Worm (Caenorhabditis elegans): Measurements from ENCODE around the gene C31H2.14.

ce11 chrX:5105703-5106102 is 42.3 kb upstream of the C31H2.14 start:
- TF ChIP-seq nfya-1 (tag; optimal IDR thresholded peaks at IDR 0.05; ENCODE audit: borderline replicate concordance, insufficient read depth): no peak
- no peak for TF ChIP-seq zim-3 (tag; optimal IDR thresholded peaks at IDR 0.05)
- no peak for TF ChIP-seq madf-6 (GFP tag; IDR thresholded peaks at IDR 0.05)
- TF ChIP-seq him-1 (tag; optimal IDR thresholded peaks at IDR 0.05): no peak

Measured in whole organism, young adult.